Worm (Caenorhabditis elegans): Measurements from ENCODE around the gene srd-19.

DNA sequence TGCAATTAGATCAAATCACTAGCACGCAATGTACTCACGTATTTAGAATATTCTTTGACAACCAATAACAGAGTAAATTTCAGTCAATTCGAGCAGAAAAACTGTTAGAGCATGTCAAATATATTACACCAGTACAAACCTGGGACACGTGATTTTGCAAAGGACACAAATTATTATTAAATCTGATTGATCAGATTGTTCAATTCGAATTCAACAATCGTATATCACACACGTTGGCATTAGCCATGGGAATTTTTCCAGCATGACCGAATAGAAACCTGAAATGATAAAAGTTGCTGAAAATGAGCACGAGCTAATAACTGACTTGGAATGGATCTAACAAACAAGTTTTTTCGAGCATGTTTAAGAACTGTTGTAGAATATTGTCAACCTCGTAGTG, 5.5 kb downstream of the srd-19 start, which contains the start of gene srv-9:
- TF ChIP-seq ztf-11 (tag; optimal IDR thresholded peaks at IDR 0.05) (no peak), pha-4 (tag; optimal IDR thresholded peaks at IDR 0.05) (no peak)
